Fruit fly (Drosophila melanogaster) whole organism, embryonic: ENCODE data around the gene CG46042.

Experiments
- CG11723 ChIP-seq: fragments of 200-800 bp; sonication (Bioruptor generic); optimal IDR thresholded peaks from 2 replicates; lab custom pipeline; 2017; ENCODE audit warnings: missing biosample characterization, mild to moderate bottlenecking, missing genetic modification characterization
- CG7786 ChIP-seq: fragments of 200-800 bp; sonication (Bioruptor generic); optimal IDR thresholded peaks from 2 replicates; lab custom pipeline; 2016; ENCODE audit warnings: missing biosample characterization, missing genetic modification characterization
- NC2β ChIP-seq: fragments of 200-800 bp; sonication (Bioruptor generic); optimal IDR thresholded peaks from 2 replicates; lab custom pipeline; 2016; ENCODE audit warnings: missing biosample characterization, missing genetic modification characterization
- zfh1 ChIP-seq: fragments of 200-800 bp; sonication (Bioruptor generic); IDR thresholded peaks from 3 replicates; pipeline ENCODE4 v1.3.6; 2022; ENCODE audit warnings: missing biosample characterization, missing genetic modification characterization

DNA sequence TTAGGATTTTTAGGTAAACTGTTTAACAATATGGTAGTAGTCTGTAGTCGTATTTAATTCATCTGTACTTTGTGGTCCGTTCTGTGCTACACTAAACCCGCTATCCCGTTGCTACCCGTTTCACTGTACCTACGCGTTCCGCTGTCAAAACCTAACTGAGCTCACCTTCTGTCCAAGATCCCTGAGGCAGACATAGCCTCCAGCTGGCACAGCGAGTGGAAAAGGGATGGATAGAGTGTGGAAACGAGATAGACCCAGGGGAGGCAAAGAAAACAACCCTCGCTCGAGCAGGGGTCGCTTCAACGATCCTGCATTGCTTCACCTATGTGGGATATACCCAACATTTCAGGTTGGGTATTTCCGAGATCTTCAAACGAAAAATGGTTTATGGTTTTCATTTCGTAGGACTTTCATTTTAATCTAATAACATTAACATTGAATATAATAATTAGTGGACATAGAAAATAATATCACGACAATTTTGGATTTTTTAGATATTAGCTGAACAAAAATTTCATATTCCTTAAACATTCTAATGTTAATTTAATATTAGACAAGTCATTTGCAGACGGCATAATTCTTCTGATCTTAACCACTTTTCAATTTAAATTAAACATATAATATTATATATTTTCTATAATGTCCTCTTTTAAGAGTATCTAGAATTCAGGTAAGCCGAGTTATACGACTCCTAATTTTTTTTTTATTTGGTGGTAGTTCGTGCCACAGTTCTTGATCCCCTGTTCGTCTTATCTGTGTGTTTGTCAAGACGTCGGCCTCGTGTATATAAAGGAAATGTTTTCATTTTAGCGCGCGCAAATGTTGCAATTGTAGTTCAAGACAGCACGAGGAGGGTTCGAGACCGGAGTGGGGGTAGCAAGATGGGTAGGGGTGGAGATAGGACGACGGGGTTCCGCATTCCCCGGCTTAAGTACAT, 7.1 kb downstream of the CG46042 start, which contains the start of gene mira:
- TF ChIP-seq NC2β (GFP tag; lab: Kevin White, UChicago) (no peak), CG7786 (GFP tag; lab: Kevin White, UChicago) (no peak), CG11723 (no peak), zfh1 (GFP tag; lab: Robert Waterston, UW) (no peak)
